Fruit fly (Drosophila melanogaster): ENCODE data around the gene CG15599.

Gene CG15599

DNA sequence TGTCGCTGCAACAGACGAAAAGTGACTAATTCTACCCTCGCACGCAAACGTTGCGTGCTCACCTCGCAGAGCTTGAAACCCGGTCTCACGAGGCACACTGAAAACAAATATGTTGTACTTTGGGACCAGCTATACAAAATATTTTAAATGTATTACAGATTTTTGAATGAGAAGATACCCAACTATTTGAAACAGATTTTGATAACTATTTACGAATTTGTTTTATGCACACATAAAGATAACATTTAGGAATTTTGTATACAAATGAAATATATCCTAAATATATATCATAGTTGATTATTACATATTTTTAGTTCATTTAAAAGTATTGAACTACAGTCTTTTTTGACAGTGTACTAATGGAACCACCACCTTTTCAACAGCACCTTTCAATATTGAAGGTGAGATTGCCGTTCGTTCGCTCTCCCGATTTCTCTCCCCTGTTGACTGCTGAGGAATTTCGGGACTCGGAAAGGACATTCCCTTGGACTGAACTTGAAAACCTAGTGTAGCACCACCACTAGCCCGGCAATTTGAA is 17.6 kb downstream of the CG15599 start, which contains the start of gene CG15646 (continued):
- no peak for TF ChIP-seq pb (GFP tag; optimal IDR thresholded peaks at IDR 0.05)
- no peak for TF ChIP-seq stc (GFP tag; IDR thresholded peaks at IDR 0.05)
- 0 out of 2 replicates have a peak, but pooled peaks have one; percentile 25 for TF ChIP-seq CG32532 (GFP tag; IDR thresholded peaks at IDR 0.05)
- TF ChIP-seq Oaz (GFP tag; IDR thresholded peaks at IDR 0.05), result no peak
- TF ChIP-seq CG12104 (GFP tag; optimal IDR thresholded peaks at IDR 0.05), result peak; percentile 47
- TF ChIP-seq CG11560 (tag; IDR thresholded peaks at IDR 0.05), result no peak
- TF ChIP-seq CG8281 (tag; optimal IDR thresholded peaks at IDR 0.05), result peak; percentile 21
- peak; percentile 32 for TF ChIP-seq CG5180 (GFP tag; optimal IDR thresholded peaks at IDR 0.05)
- TF ChIP-seq CG10959 (GFP tag; IDR thresholded peaks at IDR 0.05), result peak; percentile 74
- TF ChIP-seq CG9215 (GFP tag; IDR thresholded peaks at IDR 0.05), result 0 out of 2 replicates have a peak, but pooled peaks have one; percentile 9
- no peak for TF ChIP-seq Poxn (GFP tag; IDR thresholded peaks at IDR 0.05)
- no peak for TF ChIP-seq tna (GFP tag; IDR thresholded peaks at IDR 0.05; ENCODE audit: partially characterized antibody)
- no peak for TF ChIP-seq CG31365 (tag; optimal IDR thresholded peaks at IDR 0.05)
- no peak for TF ChIP-seq ems (GFP tag; optimal IDR thresholded peaks at IDR 0.05)
- TF ChIP-seq Tbp (GFP tag; optimal IDR thresholded peaks at IDR 0.05), result no peak
- TF ChIP-seq vnd (GFP tag; IDR thresholded peaks at IDR 0.05; ENCODE audit: partially characterized antibody), result no peak
- no peak for TF ChIP-seq Bdp1 (GFP tag; optimal IDR thresholded peaks at IDR 0.05)
- TF ChIP-seq CG10147 (GFP tag; optimal IDR thresholded peaks at IDR 0.05), result no peak
- TF ChIP-seq CG3407 (GFP tag; optimal IDR thresholded peaks at IDR 0.05), result peak; percentile 60
- no peak for TF ChIP-seq pnt (GFP tag; optimal IDR thresholded peaks at IDR 0.05)
- TF ChIP-seq da (GFP tag; optimal IDR thresholded peaks at IDR 0.05), result no peak
- TF ChIP-seq Fer3 (tag; optimal IDR thresholded peaks at IDR 0.05), result peak; percentile 42
- TF ChIP-seq CG18764 (GFP tag; optimal IDR thresholded peaks at IDR 0.05), result peak; percentile 38
- no peak for TF ChIP-seq Dbx (GFP tag; IDR thresholded peaks at IDR 0.05)
- TF ChIP-seq CG32772 (GFP tag; IDR thresholded peaks at IDR 0.05), result 0 out of 2 replicates have a peak, but pooled peaks have one; percentile 50
- TF ChIP-seq CG12942 (GFP tag; optimal IDR thresholded peaks at IDR 0.05), result no peak
- TF ChIP-seq Ets97D (GFP tag; optimal IDR thresholded peaks at IDR 0.05), result no peak
- no peak for TF ChIP-seq Ravus (GFP tag; IDR thresholded peaks at IDR 0.05)
- TF ChIP-seq chn (GFP tag; optimal IDR thresholded peaks at IDR 0.05), result no peak
- peak in 1 of 3 experiments; percentile 96 for TF ChIP-seq lola (GFP tag; optimal IDR thresholded peaks at IDR 0.05)
- no peak for TF ChIP-seq CG17612 (GFP tag; IDR thresholded peaks at IDR 0.05)
- no peak for TF ChIP-seq Atf3 (GFP tag; optimal IDR thresholded peaks at IDR 0.05)
- TF ChIP-seq ken (GFP tag; IDR thresholded peaks at IDR 0.05), result no peak
- TF ChIP-seq yki (optimal IDR thresholded peaks at IDR 0.05), result no peak
- TF ChIP-seq wek (GFP tag; optimal IDR thresholded peaks at IDR 0.05), result no peak
- no peak for TF ChIP-seq E2f2 (GFP tag; IDR thresholded peaks at IDR 0.05)
- no peak for TF ChIP-seq eyg (GFP tag; optimal IDR thresholded peaks at IDR 0.05)
- peak; percentile 83 for TF ChIP-seq ara (GFP tag; IDR thresholded peaks at IDR 0.05)
- TF ChIP-seq mirr (GFP tag; optimal IDR thresholded peaks at IDR 0.05), result no peak
- TF ChIP-seq Atf6 (GFP tag; IDR thresholded peaks at IDR 0.05), result no peak
- no peak for TF ChIP-seq ERR (GFP tag; optimal IDR thresholded peaks at IDR 0.05)
- no peak for TF ChIP-seq MESR4 (GFP tag; optimal IDR thresholded peaks at IDR 0.05)
- no peak for TF ChIP-seq HLH54F (GFP tag; optimal IDR thresholded peaks at IDR 0.05)
- no peak for TF ChIP-seq Ets65A (GFP tag)
- TF ChIP-seq CG7357 (GFP tag; IDR thresholded peaks at IDR 0.05), result no peak
- TF ChIP-seq CG13123 (GFP tag; optimal IDR thresholded peaks at IDR 0.05), result no peak
- peak; percentile 76 for TF ChIP-seq CG13775 (GFP tag; optimal IDR thresholded peaks at IDR 0.05)
- TF ChIP-seq tio (GFP tag; optimal IDR thresholded peaks at IDR 0.05), result peak; percentile 62
- TF ChIP-seq gem (tag; optimal IDR thresholded peaks at IDR 0.05), result peak; percentile 90
- 0 out of 2 replicates have a peak, but pooled peaks have one; percentile 26 for TF ChIP-seq HLH3B (GFP tag; IDR thresholded peaks at IDR 0.05)
- peak; percentile 29 for TF ChIP-seq Hmr (GFP tag; optimal IDR thresholded peaks at IDR 0.05)
- TF ChIP-seq emc (GFP tag; optimal IDR thresholded peaks at IDR 0.05), result no peak

Measured in whole organism, embryonic.